Worm (Caenorhabditis elegans) whole organism, L4 larva: ENCODE data around the gene irld-42.

ENCODE experiments used
- D1046.2 ChIP-seq: fragments of 200-800 bp; sonication (Bioruptor generic); IDR thresholded peaks from 2 replicates; pipeline ENCODE4 v1.3.6; 2022; ENCODE audit warnings: missing genetic modification characterization, missing compliant biosample characterization
- F10B5.3 ChIP-seq: sonication (generic microtip); optimal IDR thresholded peaks from 2 replicates; lab custom pipeline; 2016; ENCODE audit warnings: mild to moderate bottlenecking, missing genetic modification characterization, missing compliant biosample characterization
- Y48G9A.11 ChIP-seq: fragments of 200-800 bp; sonication (Bioruptor generic); IDR thresholded peaks from 2 replicates; pipeline ENCODE4 v1.3.6; 2022; ENCODE audit warnings: missing genetic modification reagents, missing genetic modification characterization, missing compliant biosample characterization
- ZK546.5 ChIP-seq, 2 experiments: sonication (generic microtip); optimal IDR thresholded peaks; 2 replicates each; lab custom pipeline; 2017; ENCODE audit warnings: missing biosample characterization in 2 of 2, missing genetic modification characterization in 2 of 2
- aha-1 ChIP-seq: fragments of 150-350 bp; peaks from one replicate; lab custom pipeline; 2014; ENCODE audit warnings: missing biosample characterization, missing genetic modification characterization
- ctbp-1 ChIP-seq: fragments of 200-800 bp; sonication (Bioruptor generic); IDR thresholded peaks from 2 replicates; pipeline ENCODE4 v1.3.6; 2022; ENCODE audit warnings: missing genetic modification reagents, missing genetic modification characterization, missing compliant biosample characterization
- daf-12 ChIP-seq: fragments of 150-350 bp; optimal IDR thresholded peaks from 2 replicates; lab custom pipeline; 2014; ENCODE audit warnings: missing biosample characterization, missing genetic modification reagents, missing genetic modification characterization
- daf-16 ChIP-seq, 3 experiments: sonication (generic microtip); optimal IDR thresholded peaks; 2 replicates each; lab custom pipeline; 2016 to 2017; ENCODE audit warnings: missing genetic modification characterization in 3 of 3, missing genetic modification reagents in 3 of 3, mild to moderate bottlenecking in 2 of 3, missing compliant biosample characterization in 2 of 3, missing biosample characterization in 1 of 3, moderate library complexity in 1 of 3
- daf-19 ChIP-seq: fragments of 200-800 bp; sonication (Bioruptor generic); conservative IDR thresholded peaks from 2 replicates; pipeline ENCODE4 v1.3.6; 2022; ENCODE audit warnings: missing genetic modification characterization, missing compliant biosample characterization
- dmd-6 ChIP-seq: fragments of 200-800 bp; sonication (Bioruptor generic); IDR thresholded peaks from 2 replicates; pipeline ENCODE4 v1.3.6; 2022; ENCODE audit warnings: missing genetic modification reagents, missing genetic modification characterization, missing compliant biosample characterization
- dmd-9 ChIP-seq: fragments of 200-800 bp; sonication (Bioruptor generic); IDR thresholded peaks from 2 replicates; pipeline ENCODE4 v1.3.6; 2022; ENCODE audit warnings: missing genetic modification reagents, missing genetic modification characterization, missing compliant biosample characterization
- dve-1 ChIP-seq: sonication (generic microtip); optimal IDR thresholded peaks from 2 replicates; lab custom pipeline; 2017; ENCODE audit warnings: antibody characterized with exemption, mild to moderate bottlenecking, missing genetic modification characterization, missing compliant biosample characterization; ENCODE audit not compliant: insufficient read depth
- egl-27 ChIP-seq: sonication (generic microtip); optimal IDR thresholded peaks from 3 replicates; lab custom pipeline; 2017; ENCODE audit warnings: missing biosample characterization, missing genetic modification reagents, missing genetic modification characterization
- egl-43 ChIP-seq: fragments of 200-800 bp; sonication (Bioruptor generic); IDR thresholded peaks from 2 replicates; pipeline ENCODE4 v1.3.6; 2022; ENCODE audit warnings: missing genetic modification reagents, missing genetic modification characterization, missing compliant biosample characterization
- fkh-10 ChIP-seq: fragments of 150-350 bp; optimal IDR thresholded peaks from 2 replicates; lab custom pipeline; 2014; ENCODE audit warnings: missing biosample characterization, missing genetic modification reagents, missing genetic modification characterization
- hlh-11 ChIP-seq: fragments of 200-800 bp; sonication (Bioruptor generic); optimal IDR thresholded peaks from 2 replicates; lab custom pipeline; 2018; ENCODE audit warnings: mild to moderate bottlenecking, missing genetic modification characterization, missing compliant biosample characterization
- hlh-30 ChIP-seq: sonication (generic microtip); optimal IDR thresholded peaks from 2 replicates; lab custom pipeline; 2017; ENCODE audit warnings: antibody characterized with exemption, mild to moderate bottlenecking, missing genetic modification characterization, missing compliant biosample characterization; ENCODE audit not compliant: insufficient read depth
- jun-1 ChIP-seq: fragments of 150-350 bp; optimal IDR thresholded peaks from 2 replicates; lab custom pipeline; 2014; ENCODE audit warnings: missing biosample characterization, missing genetic modification reagents, missing genetic modification characterization
- lim-7 ChIP-seq: fragments of 200-800 bp; sonication (Bioruptor generic); IDR thresholded peaks from 2 replicates; pipeline ENCODE4 v1.3.6; 2022; ENCODE audit warnings: missing genetic modification characterization, missing compliant biosample characterization
- lin-15B ChIP-seq: fragments of 150-350 bp; sonication (generic microtip); optimal IDR thresholded peaks from 3 replicates; lab custom pipeline; 2014; ENCODE audit warnings: missing biosample characterization, missing genetic modification characterization
- lin-39 ChIP-seq: fragments of 150-350 bp; optimal IDR thresholded peaks from 2 replicates; lab custom pipeline; 2014; ENCODE audit warnings: missing biosample characterization, missing genetic modification reagents, missing genetic modification characterization
- lsy-2 ChIP-seq, 2 experiments: fragments of 150-350 bp in 1 of 2; sonication (generic microtip) in 1 of 2; optimal IDR thresholded peaks; 2 replicates each; lab custom pipeline; 2014 to 2017; ENCODE audit warnings: missing biosample characterization in 2 of 2, missing genetic modification characterization in 2 of 2
- madf-5 ChIP-seq, 2 experiments: fragments of 200-800 bp; sonication (Bioruptor generic); IDR thresholded peaks; 2 replicates each; pipeline ENCODE4 v1.3.6; 2022; ENCODE audit warnings: missing compliant biosample characterization in 2 of 2, missing genetic modification characterization in 2 of 2
- madf-9 ChIP-seq: fragments of 200-800 bp; sonication (Bioruptor generic); conservative IDR thresholded peaks from 2 replicates; pipeline ENCODE4 v1.3.6; 2022; ENCODE audit warnings: missing genetic modification reagents, missing genetic modification characterization, missing compliant biosample characterization
- mdl-1 ChIP-seq, 2 experiments: fragments of 150-350 bp in 1 of 2; sonication (generic microtip) in 1 of 2; optimal IDR thresholded peaks; 2 replicates each; lab custom pipeline; 2014 to 2017; ENCODE audit warnings: missing biosample characterization in 2 of 2, missing genetic modification characterization in 2 of 2
- mep-1 ChIP-seq: fragments of 150-350 bp; sonication (generic microtip); optimal IDR thresholded peaks from 3 replicates; lab custom pipeline; 2014; ENCODE audit warnings: missing biosample characterization, missing genetic modification characterization
- mes-2 ChIP-seq: sonication (generic microtip); optimal IDR thresholded peaks from 2 replicates; lab custom pipeline; 2016; ENCODE audit warnings: missing genotype, mild to moderate bottlenecking, missing genetic modification characterization, missing compliant biosample characterization; ENCODE audit not compliant: poor library complexity, severe bottlenecking
- mxl-3 ChIP-seq: fragments of 200-800 bp; sonication (Bioruptor generic); optimal IDR thresholded peaks from 2 replicates; lab custom pipeline; 2018; ENCODE audit warnings: mild to moderate bottlenecking, missing genetic modification characterization, missing compliant biosample characterization
- nhr-10 ChIP-seq: fragments of 150-350 bp; optimal IDR thresholded peaks from 2 replicates; lab custom pipeline; 2014; ENCODE audit warnings: missing biosample characterization, missing genetic modification characterization
- nhr-11 ChIP-seq: fragments of 150-350 bp; optimal IDR thresholded peaks from 2 replicates; lab custom pipeline; 2014; ENCODE audit warnings: missing biosample characterization, missing genetic modification characterization
- nhr-25 ChIP-seq: sonication (generic microtip); optimal IDR thresholded peaks from 2 replicates; lab custom pipeline; 2017; ENCODE audit warnings: missing genetic modification characterization, mild to moderate bottlenecking, missing compliant biosample characterization, antibody characterized with exemption, moderate library complexity, borderline replicate concordance; ENCODE audit not compliant: insufficient read depth
- nhr-28 ChIP-seq: fragments of 150-350 bp; optimal IDR thresholded peaks from 2 replicates; lab custom pipeline; 2014; ENCODE audit warnings: missing biosample characterization, missing genetic modification characterization
- nhr-42 ChIP-seq: fragments of 200-800 bp; sonication (Bioruptor generic); IDR thresholded peaks from 2 replicates; pipeline ENCODE4 v1.3.6; 2022; ENCODE audit warnings: missing genetic modification characterization, missing compliant biosample characterization
- nhr-48 ChIP-seq: sonication (generic microtip); optimal IDR thresholded peaks from 2 replicates; lab custom pipeline; 2016; ENCODE audit warnings: mild to moderate bottlenecking, missing genetic modification characterization, missing compliant biosample characterization
- nhr-77 ChIP-seq: fragments of 150-350 bp; optimal IDR thresholded peaks from 2 replicates; lab custom pipeline; 2014; ENCODE audit warnings: missing biosample characterization, missing genetic modification characterization
- php-3 ChIP-seq: fragments of 200-800 bp; sonication (Bioruptor generic); IDR thresholded peaks from 2 replicates; pipeline ENCODE4 v1.3.6; 2022; ENCODE audit warnings: missing genetic modification reagents, missing genetic modification characterization, missing compliant biosample characterization
- rbr-2 ChIP-seq: sonication (generic microtip); optimal IDR thresholded peaks from 2 replicates; lab custom pipeline; 2016; ENCODE audit warnings: missing genotype, missing genetic modification characterization, missing compliant biosample characterization
- sdz-12 ChIP-seq: fragments of 200-800 bp; sonication (Bioruptor generic); optimal IDR thresholded peaks from 2 replicates; lab custom pipeline; 2018; ENCODE audit warnings: mild to moderate bottlenecking, missing genetic modification characterization, missing compliant biosample characterization
- set-16 ChIP-seq: fragments of 200-800 bp; sonication (Bioruptor generic); IDR thresholded peaks from 2 replicates; pipeline ENCODE4 v1.3.6; 2022; ENCODE audit warnings: missing genetic modification reagents, missing genetic modification characterization, missing compliant biosample characterization
- spr-3 ChIP-seq: fragments of 200-800 bp; sonication (Bioruptor generic); optimal IDR thresholded peaks from 2 replicates; lab custom pipeline; 2018; ENCODE audit warnings: mild to moderate bottlenecking, missing genetic modification characterization, missing compliant biosample characterization
- tag-97 ChIP-seq: fragments of 200-800 bp; sonication (Bioruptor generic); IDR thresholded peaks from 2 replicates; pipeline ENCODE4 v1.3.6; 2022; ENCODE audit warnings: missing genetic modification characterization, missing compliant biosample characterization
- unc-62 ChIP-seq, 3 experiments: fragments of 150-350 bp in 1 of 3; sonication (generic microtip); optimal IDR thresholded peaks in 2 of 3; peaks in 1 of 3; 1 replicate in 1 of 3; 2 replicates in 2 of 3; lab custom pipeline; 2014 to 2017; ENCODE audit warnings: missing biosample characterization in 3 of 3, missing genetic modification characterization in 3 of 3, missing genetic modification reagents in 3 of 3, missing genotype in 1 of 3
- zfp-3 ChIP-seq: fragments of 200-800 bp; sonication (Bioruptor generic); conservative IDR thresholded peaks from 2 replicates; pipeline ENCODE4 v1.3.6; 2022; ENCODE audit warnings: missing genetic modification reagents, missing genetic modification characterization, missing compliant biosample characterization
- zip-11 ChIP-seq: fragments of 200-800 bp; sonication (Bioruptor generic); IDR thresholded peaks from 2 replicates; pipeline ENCODE4 v1.3.6; 2022; ENCODE audit warnings: missing genetic modification characterization, missing compliant biosample characterization
- zip-2 ChIP-seq: fragments of 150-350 bp; optimal IDR thresholded peaks from 2 replicates; lab custom pipeline; 2014; ENCODE audit warnings: missing biosample characterization, missing genetic modification characterization
- ztf-7 ChIP-seq: fragments of 150-350 bp; optimal IDR thresholded peaks from 2 replicates; lab custom pipeline; 2014; ENCODE audit warnings: missing biosample characterization, missing genetic modification characterization

irld-42 gene

DNA sequence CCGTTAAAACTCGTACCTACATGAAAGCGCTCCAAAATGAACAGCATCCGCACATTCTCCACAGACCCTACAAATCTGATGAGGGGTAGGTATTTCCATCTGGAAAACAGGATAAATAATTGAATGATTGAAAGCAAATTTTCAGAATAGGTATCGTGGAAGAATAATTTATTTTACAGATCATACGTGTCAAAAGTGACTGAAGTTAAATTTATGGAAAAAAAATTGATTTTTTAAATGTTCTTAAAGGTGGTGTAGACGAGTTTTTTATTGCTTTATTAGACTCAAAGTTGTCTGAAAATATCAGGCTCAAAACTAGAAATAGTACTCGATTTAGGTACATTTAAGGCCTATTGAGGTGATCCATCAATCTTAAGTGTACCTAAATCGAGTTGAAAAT, 41.6 kb upstream of the irld-42 start, which contains the start of gene nhr-237:
Gene nhr-237, minus strand, starts transcription at position 101 of the 400 bp plus-strand sequence.
- no peak for TF ChIP-seq lin-39
- no peak for TF ChIP-seq D1046.2 (GFP tag; lab: Robert Waterston, UW)
- no peak for TF ChIP-seq set-16
- TF ChIP-seq php-3 (GFP tag; lab: Robert Waterston, UW) = no peak
- no peak for TF ChIP-seq zip-11 (GFP tag; lab: Robert Waterston, UW)
- TF ChIP-seq zfp-3 (GFP tag; lab: Robert Waterston, UW) = no peak
- TF ChIP-seq tag-97 (GFP tag; lab: Robert Waterston, UW) = no peak
- TF ChIP-seq hlh-30 (tag; lab: Kevin White, UChicago) = no peak
- no peak for TF ChIP-seq madf-9 (GFP tag; lab: Robert Waterston, UW)

- TF ChIP-seq hlh-11 (tag; lab: Kevin White, UChicago) (peak; percentile 40), ZK546.5 (tag; optimal IDR thresholded peaks at IDR 0.05; lab: Kevin White, UChicago) (no peak), ctbp-1 (GFP tag; lab: Robert Waterston, UW) (no peak), daf-19 (GFP tag; lab: Robert Waterston, UW) (no peak), lim-7 (GFP tag; lab: Robert Waterston, UW) (no peak), dve-1 (tag; lab: Kevin White, UChicago) (peak; percentile 6), mxl-3 (GFP tag; lab: Kevin White, UChicago) (peak; percentile 23), mes-2 (tag; lab: Kevin White, UChicago) (peak; percentile 21), aha-1 (tag; lab: Kevin White, UChicago) (peak; percentile 25), mdl-1 (tag; optimal IDR thresholded peaks at IDR 0.05; lab: Kevin White, UChicago) (peak in 1 of 2 experiments; percentile 37), mep-1 (tag; lab: Kevin White, UChicago) (peak; percentile 23), hlh-30 (tag; lab: Kevin White, UChicago) (peak; percentile 55), nhr-42 (GFP tag; lab: Robert Waterston, UW) (peak; percentile 71; the same call in 1 of the 2 replicates), nhr-25 (tag; lab: Kevin White, UChicago) (peak; percentile 32), unc-62 (GFP tag; optimal IDR thresholded peaks at IDR 0.05 in 1 of 2; lab: Kevin White, UChicago) (peak in 1 of 2 experiments; percentile 74), unc-62 (tag; optimal IDR thresholded peaks at IDR 0.05; lab: Kevin White, UChicago) (no peak), nhr-77 (tag; lab: Kevin White, UChicago) (peak; percentile 95), dmd-6 (GFP tag; lab: Robert Waterston, UW) (peak; percentile 39), D1046.2 (GFP tag; lab: Robert Waterston, UW) (no peak), lin-39 (no peak), Y48G9A.11 (GFP tag; lab: Robert Waterston, UW) (no peak), nhr-10 (tag; lab: Kevin White, UChicago) (no peak), spr-3 (no peak), jun-1 (no peak), nhr-28 (peak; percentile 100)
Measured at ce11 chrV:1627269-1627668, 41.0 kb upstream of the irld-42 start.

DNA sequence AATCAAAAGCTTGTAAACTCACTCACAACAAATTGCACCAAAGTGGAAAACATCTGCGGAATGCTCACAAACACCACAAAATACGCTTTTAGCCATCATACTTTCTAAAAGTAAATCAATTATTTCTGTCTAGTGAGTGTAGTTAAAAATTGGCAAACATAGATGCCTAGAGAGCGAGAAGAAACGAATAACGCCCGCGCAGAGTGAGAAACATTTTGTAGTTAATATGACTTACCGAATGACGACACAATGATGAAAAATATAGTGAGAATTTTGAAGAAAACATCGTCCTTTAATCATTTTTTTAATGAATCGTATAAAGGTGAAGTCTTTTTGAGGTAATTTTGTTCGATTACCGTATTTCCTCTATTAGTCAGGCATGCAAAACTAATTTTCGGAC, 39.0 kb upstream of the irld-42 start, which contains the start of gene nhr-238:
Gene nhr-238, minus strand, starts transcription at position 104 of the 400 bp plus-strand sequence.
- TF ChIP-seq dmd-9 (GFP tag; lab: Robert Waterston, UW) (no peak), egl-43 (GFP tag; lab: Robert Waterston, UW) (no peak), lsy-2 (tag; optimal IDR thresholded peaks at IDR 0.05; lab: Kevin White, UChicago) (no peak), ctbp-1 (GFP tag; lab: Robert Waterston, UW) (no peak), madf-5 (GFP tag; IDR thresholded peaks at IDR 0.05; lab: Robert Waterston, UW) (no peak), nhr-11 (no peak), egl-27 (tag; lab: Kevin White, UChicago) (no peak), zip-2 (tag; lab: Kevin White, UChicago) (no peak), fkh-10 (GFP tag; lab: Kevin White, UChicago) (no peak), mes-2 (tag; lab: Kevin White, UChicago) (no peak), daf-16 (GFP tag; optimal IDR thresholded peaks at IDR 0.05; lab: Kevin White, UChicago) (no peak), daf-16 (tag; optimal IDR thresholded peaks at IDR 0.05; lab: Kevin White, UChicago) (peak; percentile 17), rbr-2 (tag; lab: Kevin White, UChicago) (no peak), nhr-77 (tag; lab: Kevin White, UChicago) (peak; percentile 99), zfp-3 (GFP tag; lab: Robert Waterston, UW) (no peak), ztf-7 (tag; lab: Kevin White, UChicago) (peak; percentile 75), jun-1 (no peak), sdz-12 (no peak), tag-97 (GFP tag; lab: Robert Waterston, UW) (no peak), daf-12 (tag; lab: Kevin White, UChicago) (no peak), nhr-48 (no peak), lin-15B (no peak), F10B5.3 (tag; lab: Kevin White, UChicago) (no peak), Y48G9A.11 (GFP tag; lab: Robert Waterston, UW) (no peak)
